Worm (Caenorhabditis elegans) whole organism, L2 larva: ENCODE results near the gene M03B6.1.

ENCODE experiments used
- R02D3.7 ChIP-seq: fragments of 150-350 bp; optimal IDR thresholded peaks from 2 replicates; lab custom pipeline; 2014; ENCODE audit warnings: missing biosample characterization, missing genetic modification characterization
- ZK546.5 ChIP-seq: sonication (generic microtip); optimal IDR thresholded peaks from 2 replicates; lab custom pipeline; 2017; ENCODE audit warnings: missing biosample characterization, missing genetic modification characterization
- blmp-1 ChIP-seq: sonication (generic microtip); optimal IDR thresholded peaks from 2 replicates; lab custom pipeline; 2017; ENCODE audit warnings: missing genetic modification characterization, mild to moderate bottlenecking, missing compliant biosample characterization, antibody characterized with exemption, moderate library complexity; ENCODE audit not compliant: insufficient read depth
- sem-4 ChIP-seq: fragments of 150-350 bp; optimal IDR thresholded peaks from 2 replicates; lab custom pipeline; 2014; ENCODE audit warnings: missing biosample characterization, missing genetic modification reagents, missing genetic modification characterization
- skn-1 ChIP-seq: sonication (generic microtip); optimal IDR thresholded peaks from 2 replicates; lab custom pipeline; 2017; ENCODE audit warnings: missing biosample characterization, missing genetic modification characterization
- snpc-4 ChIP-seq: fragments of 150-350 bp; optimal IDR thresholded peaks from 2 replicates; lab custom pipeline; 2014; ENCODE audit warnings: missing biosample characterization, missing genetic modification characterization
- unc-55 ChIP-seq: fragments of 150-350 bp; sonication (generic microtip); optimal IDR thresholded peaks from 3 replicates; lab custom pipeline; 2014; ENCODE audit warnings: missing biosample characterization, missing genetic modification reagents, missing genetic modification characterization

- TF ChIP-seq blmp-1 (tag; lab: Kevin White, UChicago) = no peak
- TF ChIP-seq unc-55 (GFP tag; lab: Kevin White, UChicago) = no peak
- no peak for TF ChIP-seq R02D3.7 (tag; lab: Kevin White, UChicago)
- no peak for TF ChIP-seq ZK546.5
- no peak for TF ChIP-seq snpc-4 (tag; lab: Kevin White, UChicago)
- TF ChIP-seq sem-4 (tag; lab: Kevin White, UChicago) = no peak
- no peak for TF ChIP-seq skn-1 (tag; lab: Kevin White, UChicago)
Observed at ce11 chrX:13841277-13841676, at the start of gene M03B6.1.
